Worm (Caenorhabditis elegans): ENCODE measurements around the gene F18H3.4.

DNA sequence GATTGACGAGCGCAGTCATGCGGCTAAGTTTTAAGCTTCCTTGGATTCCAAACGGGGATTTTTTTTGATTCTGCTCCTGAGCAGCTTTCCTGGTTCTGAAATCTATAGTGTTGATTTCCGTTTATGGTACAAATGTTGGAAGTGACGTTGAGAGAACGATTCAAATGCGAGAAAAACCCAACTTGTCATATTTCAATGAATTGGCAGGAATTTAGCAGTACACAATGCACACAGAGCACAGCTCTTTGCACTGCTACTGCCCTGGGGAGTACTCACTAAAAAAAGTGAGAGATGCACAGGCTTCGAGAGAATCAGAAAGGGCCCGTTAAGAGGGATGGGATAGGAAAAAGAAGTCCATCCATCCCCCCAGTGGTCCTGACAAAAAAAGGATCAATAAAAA, 28.3 kb upstream of the F18H3.4 start, which contains the start of gene sad-1:
- TF ChIP-seq aly-2 (tag; optimal IDR thresholded peaks at IDR 0.05) (no peak), fos-1 (tag; optimal IDR thresholded peaks at IDR 0.05) (no peak), elt-3 (tag; optimal IDR thresholded peaks at IDR 0.05) (no peak), jun-1 (tag; optimal IDR thresholded peaks at IDR 0.05) (no peak), ceh-88 (GFP tag; IDR thresholded peaks at IDR 0.05) (no peak)

Data from whole organism, L1 larva.